Worm (Caenorhabditis elegans) whole organism, midembryonic: Measurements from ENCODE around the gene bus-1.

Experiments used
- T22C8.4 ChIP-seq: fragments of 200-800 bp; sonication (Bioruptor generic); IDR thresholded peaks from 2 replicates; pipeline ENCODE4 v1.3.6; 2022; ENCODE audit warnings: missing genetic modification characterization, missing compliant biosample characterization
- cog-1 ChIP-seq: sonication (generic microtip); optimal IDR thresholded peaks from 2 replicates; lab custom pipeline; 2016; ENCODE audit warnings: missing genetic modification characterization, missing compliant biosample characterization
- flt-1 ChIP-seq: fragments of 200-800 bp; sonication (Bioruptor generic); IDR thresholded peaks from 2 replicates; pipeline ENCODE4 v1.3.6; 2022; ENCODE audit warnings: missing genetic modification characterization, missing compliant biosample characterization
- klf-2 ChIP-seq: fragments of 200-800 bp; sonication (Bioruptor generic); conservative IDR thresholded peaks from 2 replicates; pipeline ENCODE4 v1.3.6; 2022; ENCODE audit warnings: missing genetic modification reagents, missing genetic modification characterization, missing compliant biosample characterization
- med-1 ChIP-seq: sonication (generic microtip); optimal IDR thresholded peaks from 2 replicates; lab custom pipeline; 2017; ENCODE audit warnings: missing genetic modification characterization, mild to moderate bottlenecking, missing compliant biosample characterization, antibody characterized with exemption, missing genetic modification reagents; ENCODE audit not compliant: insufficient read depth
- ref-1 ChIP-seq: fragments of 200-800 bp; sonication (Bioruptor generic); conservative IDR thresholded peaks from 2 replicates; pipeline ENCODE4 v1.3.6; 2022; ENCODE audit warnings: missing genetic modification reagents, missing genetic modification characterization, missing compliant biosample characterization
- tab-1 ChIP-seq: fragments of 200-800 bp; sonication (Bioruptor generic); IDR thresholded peaks from 2 replicates; pipeline ENCODE4 v1.3.6; 2022; ENCODE audit warnings: missing genetic modification characterization, missing compliant biosample characterization
- ztf-23 ChIP-seq: fragments of 200-800 bp; sonication (Bioruptor generic); IDR thresholded peaks from 2 replicates; pipeline ENCODE4 v1.3.6; 2022; ENCODE audit warnings: missing genetic modification reagents, missing genetic modification characterization, missing compliant biosample characterization
- ztf-29 ChIP-seq: fragments of 200-800 bp; sonication (Bioruptor generic); IDR thresholded peaks from 2 replicates; pipeline ENCODE4 v1.3.6; 2022; ENCODE audit warnings: missing genetic modification reagents, missing genetic modification characterization, missing compliant biosample characterization

bus-1 gene

DNA sequence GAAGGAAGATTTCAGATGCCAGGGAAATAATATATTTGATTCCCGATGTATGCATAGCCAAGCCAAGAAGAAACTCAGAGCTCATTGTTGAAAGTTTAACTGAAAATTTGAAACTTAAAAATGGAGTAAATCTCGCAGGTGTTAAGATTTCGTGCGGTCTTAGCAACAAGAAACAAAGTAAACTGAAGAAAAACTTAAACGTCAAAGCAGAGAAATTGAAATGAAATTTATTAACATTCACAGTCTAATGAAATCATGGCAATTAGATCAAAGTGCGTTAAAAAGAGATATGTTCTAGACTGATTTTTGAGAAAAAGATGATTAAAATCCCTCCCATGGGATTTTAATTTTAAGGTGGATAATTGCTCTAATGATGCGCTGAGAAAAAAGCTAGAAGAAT, 43.8 kb downstream of the bus-1 start, which contains the start of gene str-84:
TSS of gene str-84 (minus strand) at position 101 of the 400 bp plus-strand sequence.
- TF ChIP-seq tab-1 (GFP tag; lab: Robert Waterston, UW) = no peak
- no peak for TF ChIP-seq flt-1 (GFP tag; lab: Robert Waterston, UW)
- no peak for TF ChIP-seq klf-2 (GFP tag; lab: Robert Waterston, UW)
- TF ChIP-seq ztf-23 (GFP tag; lab: Robert Waterston, UW) = no peak
- no peak for TF ChIP-seq med-1
- TF ChIP-seq cog-1 (tag; lab: Kevin White, UChicago) = no peak
- no peak for TF ChIP-seq T22C8.4 (GFP tag; lab: Robert Waterston, UW)
- no peak for TF ChIP-seq ref-1 (GFP tag; lab: Robert Waterston, UW)
- no peak for TF ChIP-seq ztf-29

DNA sequence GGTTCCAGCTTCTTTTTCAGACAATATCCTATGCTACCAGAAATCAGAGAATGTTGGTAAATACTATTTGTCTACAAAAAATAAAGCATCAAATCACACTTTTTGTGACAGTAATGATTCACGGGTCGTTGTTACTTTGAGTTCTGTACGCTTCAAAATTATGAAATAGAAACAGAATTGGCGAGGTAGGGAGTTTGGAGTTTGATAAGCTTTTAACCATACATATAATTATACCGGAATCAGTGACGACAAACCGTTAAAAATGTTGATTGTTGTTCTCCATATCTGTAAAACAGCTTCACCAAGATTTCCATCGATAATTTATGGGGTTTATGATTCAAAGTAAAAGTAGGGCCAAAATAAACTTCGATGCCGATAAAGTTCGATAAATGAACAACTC, 46.7 kb downstream of the bus-1 start:
- TF ChIP-seq ztf-29 (no peak), T22C8.4 (GFP tag; lab: Robert Waterston, UW) (no peak), flt-1 (GFP tag; lab: Robert Waterston, UW) (no peak), ref-1 (GFP tag; lab: Robert Waterston, UW) (no peak), klf-2 (GFP tag; lab: Robert Waterston, UW) (no peak), cog-1 (tag; lab: Kevin White, UChicago) (no peak), tab-1 (GFP tag; lab: Robert Waterston, UW) (no peak), ztf-23 (GFP tag; lab: Robert Waterston, UW) (no peak), med-1 (no peak)

DNA sequence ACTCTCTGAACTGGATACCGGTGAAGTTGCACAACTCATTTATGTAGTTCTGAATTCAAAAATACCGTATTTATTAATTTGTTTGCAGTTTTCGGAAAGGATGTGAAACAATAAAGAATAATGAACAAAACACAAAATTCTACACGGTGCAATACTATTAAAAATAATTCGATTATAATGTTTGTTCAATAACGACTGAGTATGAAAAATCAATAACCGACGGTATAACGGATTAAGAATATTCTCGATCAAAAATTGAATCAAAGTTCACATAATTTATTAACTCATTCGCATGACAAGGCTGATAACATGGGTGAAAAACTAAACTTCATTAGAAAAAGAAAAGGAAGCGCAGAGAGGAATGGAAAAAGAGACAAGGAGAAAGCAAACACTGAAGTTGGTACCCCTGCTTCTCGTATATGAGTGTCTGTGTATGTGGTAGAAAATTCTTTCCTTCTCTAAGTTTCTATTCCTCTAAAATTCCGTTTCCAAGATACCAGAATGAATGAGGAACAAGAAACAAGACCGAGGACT, 49.7 kb downstream of the bus-1 start, which contains the start of gene nhr-143:
TSS of gene nhr-143 (minus strand) at position 51 of the 534 bp plus-strand sequence.
- TF ChIP-seq tab-1 (GFP tag; lab: Robert Waterston, UW) (no peak), flt-1 (GFP tag; lab: Robert Waterston, UW) (no peak), ztf-23 (GFP tag; lab: Robert Waterston, UW) (no peak), ref-1 (GFP tag; lab: Robert Waterston, UW) (no peak), klf-2 (GFP tag; lab: Robert Waterston, UW) (no peak), med-1 (no peak), cog-1 (tag; lab: Kevin White, UChicago) (no peak), ztf-29 (no peak), T22C8.4 (GFP tag; lab: Robert Waterston, UW) (no peak)
